Fruit fly (Drosophila melanogaster): ENCODE results near the gene CG6106.

Gene CG6106

DNA sequence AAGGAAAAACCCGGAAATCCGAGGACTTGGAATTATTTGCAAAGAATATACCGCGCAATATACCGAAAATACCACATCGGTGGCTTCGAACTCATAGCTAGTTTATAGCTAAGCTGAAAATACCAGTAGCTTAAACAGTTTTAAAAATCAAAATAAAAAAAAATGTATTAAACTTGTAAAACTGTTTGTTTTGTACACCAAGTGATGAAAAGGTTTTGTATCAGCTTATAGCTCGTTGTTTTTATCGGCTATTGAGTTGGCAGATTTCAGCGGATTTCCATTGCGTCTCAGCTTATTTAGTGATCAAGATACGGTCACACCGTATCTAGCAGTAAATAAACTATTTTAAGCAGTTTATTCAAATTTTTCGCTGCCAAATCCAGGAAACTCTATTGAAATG is 21.1 kb downstream of the CG6106 start, which contains the start of the genes por and CG6179:
Gene por (minus strand): TSS at position 64 of the 400 bp plus-strand sequence.
Gene CG6179 (plus strand): TSS at position 292 of the 400 bp plus-strand sequence.
- no peak for TF ChIP-seq CG34367 (tag; optimal IDR thresholded peaks at IDR 0.05)
- no peak for TF ChIP-seq EcR (GFP tag; optimal IDR thresholded peaks at IDR 0.05)
- TF ChIP-seq Pif1A (GFP tag; optimal IDR thresholded peaks at IDR 0.05) = no peak
- TF ChIP-seq CG12605 (GFP tag; IDR thresholded peaks at IDR 0.05) = no peak
- no peak for TF ChIP-seq Ets98B (GFP tag; IDR thresholded peaks at IDR 0.05)
- TF ChIP-seq rn (GFP tag; IDR thresholded peaks at IDR 0.05) = no peak
- no peak for TF ChIP-seq CG15710 (tag; optimal IDR thresholded peaks at IDR 0.05)
- TF ChIP-seq CG14655 (GFP tag; optimal IDR thresholded peaks at IDR 0.05) = no peak
- no peak for TF ChIP-seq CG13204 (GFP tag; optimal IDR thresholded peaks at IDR 0.05)
- TF ChIP-seq CG8301 (tag; optimal IDR thresholded peaks at IDR 0.05) = no peak
- no peak for TF ChIP-seq CG17806 (tag; optimal IDR thresholded peaks at IDR 0.05)
- TF ChIP-seq fd96Ca (GFP tag; IDR thresholded peaks at IDR 0.05) = no peak
- TF ChIP-seq D1 (tag; optimal IDR thresholded peaks at IDR 0.05) = no peak
- no peak for TF ChIP-seq CG10348 (GFP tag; IDR thresholded peaks at IDR 0.05)
- TF ChIP-seq Snoo (tag; optimal IDR thresholded peaks at IDR 0.05) = no peak
- no peak for TF ChIP-seq Pif1B (GFP tag; optimal IDR thresholded peaks at IDR 0.05)

DNA sequence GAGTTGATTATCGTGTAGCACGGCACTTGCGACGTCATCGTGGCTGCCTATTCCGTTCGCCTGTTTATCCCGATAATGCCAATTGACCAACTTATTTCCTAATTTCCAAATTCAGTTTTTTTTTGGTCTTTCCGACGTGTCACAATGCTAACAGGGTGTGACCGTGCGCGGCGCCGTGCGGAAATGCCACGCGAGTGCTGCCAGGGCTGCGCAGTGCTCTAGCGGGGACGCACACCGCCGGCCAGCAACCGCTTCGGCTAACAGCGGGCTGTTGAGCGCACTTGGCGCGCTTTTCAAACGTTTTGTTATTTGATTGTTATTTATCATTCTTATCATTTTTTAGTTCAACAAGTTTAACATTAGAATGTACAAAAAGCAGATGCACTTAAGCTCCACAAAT is 26.4 kb downstream of the CG6106 start, which contains the start of gene betaCOP:
Gene betaCOP (minus strand): TSS at position 187 of the 400 bp plus-strand sequence.
- TF ChIP-seq CG13204 (GFP tag; optimal IDR thresholded peaks at IDR 0.05) (no peak), rn (GFP tag; IDR thresholded peaks at IDR 0.05) (no peak), D1 (tag; optimal IDR thresholded peaks at IDR 0.05) (no peak), CG8301 (tag; optimal IDR thresholded peaks at IDR 0.05) (no peak), CG12605 (GFP tag; IDR thresholded peaks at IDR 0.05) (no peak)

DNA sequence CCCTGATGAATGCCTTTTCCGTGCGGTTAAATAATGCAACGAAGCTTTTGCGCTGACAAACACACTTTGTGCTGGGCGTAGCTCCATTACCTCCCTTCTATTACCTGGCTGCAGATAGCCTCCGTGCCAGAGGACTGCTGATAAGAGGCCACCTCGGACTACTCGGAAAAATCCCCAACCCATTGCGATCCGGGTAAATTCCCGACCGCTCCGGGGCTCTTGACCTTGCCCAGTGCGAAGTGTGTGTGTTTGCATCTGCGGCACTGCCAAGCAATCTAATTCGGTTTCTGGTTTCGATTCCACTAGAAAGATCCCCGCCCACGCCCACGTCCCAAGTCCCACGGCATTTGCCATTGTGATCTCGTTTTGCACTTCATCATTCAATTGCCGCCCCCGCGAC is 27.1 kb downstream of the CG6106 start:
- TF ChIP-seq CG4496 (GFP tag; IDR thresholded peaks at IDR 0.05) = peak; percentile 60; the same call in 2 of the 3 replicates
- TF ChIP-seq EcR (GFP tag; optimal IDR thresholded peaks at IDR 0.05) = peak; percentile 57
- no peak for TF ChIP-seq Pif1A (GFP tag; optimal IDR thresholded peaks at IDR 0.05)
- no peak for TF ChIP-seq Snoo (tag; optimal IDR thresholded peaks at IDR 0.05)

DNA sequence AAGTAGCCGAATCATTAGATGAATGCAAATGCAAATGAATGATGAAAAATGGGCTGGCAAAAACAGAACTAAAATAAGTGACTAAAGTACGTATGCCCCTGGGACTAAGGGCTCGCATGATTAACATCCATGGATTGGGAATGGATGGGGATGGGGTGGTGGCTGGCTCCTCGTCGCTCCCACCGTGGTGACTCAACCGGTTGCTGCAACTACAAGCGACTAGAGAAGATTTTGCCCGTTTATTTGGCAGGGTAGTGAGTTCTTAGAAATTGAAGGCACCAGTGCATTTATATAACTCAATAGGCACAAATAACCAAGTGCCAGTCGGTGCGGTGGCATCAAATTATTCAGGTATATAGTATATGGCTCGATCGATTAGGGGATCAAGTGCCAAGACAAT is 28.1 kb downstream of the CG6106 start, which contains the start of gene Tsf1:
Gene Tsf1 (plus strand): TSS at position 301 of the 400 bp plus-strand sequence.
- TF ChIP-seq Snoo (tag; optimal IDR thresholded peaks at IDR 0.05) (no peak), CG8159 (tag; optimal IDR thresholded peaks at IDR 0.05) (no peak), CG4496 (GFP tag; IDR thresholded peaks at IDR 0.05) (no peak), Pif1A (GFP tag; optimal IDR thresholded peaks at IDR 0.05) (no peak), CG9948 (tag; optimal IDR thresholded peaks at IDR 0.05) (no peak), rn (GFP tag; IDR thresholded peaks at IDR 0.05) (no peak), Pif1B (GFP tag; optimal IDR thresholded peaks at IDR 0.05) (no peak), CG15710 (tag; optimal IDR thresholded peaks at IDR 0.05) (no peak), gl (tag; optimal IDR thresholded peaks at IDR 0.05) (no peak), fd96Ca (GFP tag; IDR thresholded peaks at IDR 0.05) (no peak), CG8301 (tag; optimal IDR thresholded peaks at IDR 0.05) (no peak), Ets98B (GFP tag; IDR thresholded peaks at IDR 0.05) (no peak), EcR (GFP tag; optimal IDR thresholded peaks at IDR 0.05) (no peak), CG13204 (GFP tag; optimal IDR thresholded peaks at IDR 0.05) (no peak), D1 (tag; optimal IDR thresholded peaks at IDR 0.05) (no peak), CG17806 (tag; optimal IDR thresholded peaks at IDR 0.05) (no peak), CG12605 (GFP tag; IDR thresholded peaks at IDR 0.05) (no peak), CG14655 (GFP tag; optimal IDR thresholded peaks at IDR 0.05) (no peak), CG10348 (GFP tag; IDR thresholded peaks at IDR 0.05) (no peak)

DNA sequence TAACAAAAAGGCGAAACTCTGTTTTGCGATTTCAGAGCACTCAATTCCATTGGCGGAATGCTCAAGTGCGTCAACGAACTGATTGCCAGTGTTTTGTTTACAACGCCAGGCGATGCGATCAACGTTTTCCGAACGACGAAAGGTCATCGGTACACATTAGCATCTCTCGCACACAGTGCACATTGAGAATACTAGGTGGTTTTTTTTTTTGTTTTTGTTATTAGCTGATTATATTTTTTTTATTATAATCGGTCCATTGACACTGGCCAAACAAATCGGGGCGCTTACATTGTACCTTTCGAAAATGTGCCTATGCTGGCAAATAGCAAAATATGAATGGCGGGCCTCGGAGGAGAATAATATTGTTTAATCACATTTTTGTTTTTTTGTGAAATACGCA is 36.5 kb downstream of the CG6106 start:
- TF ChIP-seq CG10348 (GFP tag; IDR thresholded peaks at IDR 0.05) = no peak
- TF ChIP-seq CG15710 (tag; optimal IDR thresholded peaks at IDR 0.05) = no peak
- TF ChIP-seq Snoo (tag; optimal IDR thresholded peaks at IDR 0.05) = no peak
- no peak for TF ChIP-seq CG4496 (GFP tag; IDR thresholded peaks at IDR 0.05)
- no peak for TF ChIP-seq CG17806 (tag; optimal IDR thresholded peaks at IDR 0.05)
- TF ChIP-seq EcR (GFP tag; optimal IDR thresholded peaks at IDR 0.05) = peak; percentile 75

DNA sequence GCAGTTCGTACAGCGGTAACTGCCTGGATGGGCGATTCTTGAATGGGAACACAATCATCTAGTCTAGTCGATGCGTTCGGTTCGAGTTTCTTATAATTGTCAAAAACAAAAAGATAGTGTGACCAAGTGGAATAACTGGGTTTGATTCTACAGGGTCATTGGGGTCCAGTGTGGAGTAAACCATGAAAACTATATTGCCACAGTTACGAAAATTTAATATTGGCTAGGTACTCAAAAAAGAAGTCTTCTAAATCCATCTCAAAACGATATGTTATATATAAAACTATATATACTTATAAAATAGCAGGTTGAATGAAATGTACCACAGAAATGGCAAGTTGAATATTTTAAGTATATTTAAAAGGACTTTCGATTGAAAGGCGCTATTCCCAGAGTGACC is 41.3 kb downstream of the CG6106 start, which contains the start of gene CG34328:
Gene CG34328 (minus strand): TSS at position 101 of the 400 bp plus-strand sequence.
- TF ChIP-seq rn (GFP tag; IDR thresholded peaks at IDR 0.05) = no peak
- TF ChIP-seq CG8159 (tag; optimal IDR thresholded peaks at IDR 0.05) = no peak

DNA sequence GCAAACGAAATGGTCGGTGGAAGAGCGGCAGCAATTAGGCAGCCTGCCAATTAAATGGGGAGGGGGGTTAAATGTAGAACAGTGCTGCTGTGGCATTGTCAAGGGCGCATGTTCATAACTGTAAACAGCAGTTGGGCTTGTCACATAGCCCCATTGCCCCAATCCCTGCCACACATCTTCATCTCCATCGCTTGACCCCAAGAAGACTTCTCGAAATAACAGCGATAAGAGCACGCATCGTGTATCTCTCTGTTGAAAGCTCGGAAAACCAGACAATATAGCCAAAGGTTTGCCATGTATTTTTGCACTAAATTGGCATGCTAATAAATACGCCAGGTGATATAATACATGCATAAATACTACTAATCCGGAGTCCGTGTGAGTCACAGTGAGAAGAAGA is 43.9 kb downstream of the CG6106 start:
- no peak for TF ChIP-seq CG14655 (GFP tag; optimal IDR thresholded peaks at IDR 0.05)
- no peak for TF ChIP-seq CG34367 (tag; optimal IDR thresholded peaks at IDR 0.05)
- no peak for TF ChIP-seq rn (GFP tag; IDR thresholded peaks at IDR 0.05)
- TF ChIP-seq CG8301 (tag; optimal IDR thresholded peaks at IDR 0.05) = no peak
- TF ChIP-seq CG8159 (tag; optimal IDR thresholded peaks at IDR 0.05) = no peak
- no peak for TF ChIP-seq CG13204 (GFP tag; optimal IDR thresholded peaks at IDR 0.05)
- TF ChIP-seq EcR (GFP tag; optimal IDR thresholded peaks at IDR 0.05) = no peak

All from whole organism, pupa.